Worm (Caenorhabditis elegans) whole organism, L4/young adult: ENCODE results near the gene CD4.11.

ENCODE experiments used
- W03F9.2 ChIP-seq: fragments of 150-350 bp; optimal IDR thresholded peaks from 2 replicates; lab custom pipeline; 2014; ENCODE audit warnings: missing biosample characterization, missing genetic modification characterization
- dao-5 ChIP-seq: sonication (generic microtip); optimal IDR thresholded peaks from 2 replicates; lab custom pipeline; 2016; ENCODE audit warnings: missing genotype, missing genetic modification characterization, moderate library complexity, missing compliant biosample characterization
- him-1 ChIP-seq: sonication (generic microtip); optimal IDR thresholded peaks from 2 replicates; lab custom pipeline; 2016; ENCODE audit warnings: missing genotype, missing genetic modification reagents, missing genetic modification characterization, missing compliant biosample characterization

The CD4.11 gene

ce11 chrV:5582308-5582707 is 2.6 kb upstream of the CD4.11 start:
- TF ChIP-seq him-1 (tag; lab: Kevin White, UChicago) (no peak), W03F9.2 (no peak), dao-5 (tag; lab: Kevin White, UChicago) (no peak)

- TF ChIP-seq W03F9.2 (no peak), him-1 (tag; lab: Kevin White, UChicago) (no peak), dao-5 (tag; lab: Kevin White, UChicago) (no peak)
These were observed 2.1 kb upstream of the CD4.11 start for ce11 chrV:5582860-5583259.

- peak; percentile 10 for TF ChIP-seq W03F9.2
- TF ChIP-seq dao-5 (tag; lab: Kevin White, UChicago): no peak
These were observed 598 bp upstream of the CD4.11 start, which contains the start of gene pas-6 for ce11 chrV:5584293-5584776. Gene pas-6 (minus strand): TSS chrV:5584343.

- no peak for TF ChIP-seq W03F9.2
- TF ChIP-seq dao-5 (tag; lab: Kevin White, UChicago): no peak
- TF ChIP-seq him-1 (tag; lab: Kevin White, UChicago): no peak
These were observed 2.1 kb downstream of the CD4.11 start for ce11 chrV:5587042-5587441.

- TF ChIP-seq W03F9.2 (no peak), him-1 (tag; lab: Kevin White, UChicago) (no peak), dao-5 (tag; lab: Kevin White, UChicago) (no peak)
These were observed 3.0 kb downstream of the CD4.11 start for ce11 chrV:5587955-5588354.

ce11 chrV:5591887-5592286 is 7.0 kb downstream of the CD4.11 start:
- TF ChIP-seq dao-5 (tag; lab: Kevin White, UChicago) (no peak), W03F9.2 (no peak), him-1 (tag; lab: Kevin White, UChicago) (no peak)

- TF ChIP-seq W03F9.2: peak; percentile 31
- no peak for TF ChIP-seq dao-5 (tag; lab: Kevin White, UChicago)
These were observed 7.4 kb downstream of the CD4.11 start, which contains the start of gene vps-37 for ce11 chrV:5592323-5592722. Gene vps-37 (plus strand): TSS chrV:5592700.

- no peak for TF ChIP-seq W03F9.2
- no peak for TF ChIP-seq dao-5 (tag; lab: Kevin White, UChicago)
- TF ChIP-seq him-1 (tag; lab: Kevin White, UChicago): no peak
These were observed 8.5 kb downstream of the CD4.11 start, which contains the start of gene mrpl-48 for ce11 chrV:5593406-5593805. Gene mrpl-48 (plus strand): TSS chrV:5593706.

- TF ChIP-seq W03F9.2 (no peak), him-1 (tag; lab: Kevin White, UChicago) (no peak), dao-5 (tag; lab: Kevin White, UChicago) (no peak)
These were observed 9.4 kb downstream of the CD4.11 start, which contains the start of gene crn-2 for ce11 chrV:5594315-5594714. Gene crn-2 (plus strand): TSS chrV:5594615.

- TF ChIP-seq dao-5 (tag; lab: Kevin White, UChicago): no peak
- TF ChIP-seq W03F9.2: peak; percentile 1
- no peak for TF ChIP-seq him-1 (tag; lab: Kevin White, UChicago)
These were observed 11.6 kb downstream of the CD4.11 start, which contains the start of gene zhit-1 for ce11 chrV:5596391-5597030. Gene zhit-1 (minus strand): TSS chrV:5596551.

ce11 chrV:5601263-5601662 is 16.3 kb downstream of the CD4.11 start, which contains the start of gene CD4.8:
Gene CD4.8 (minus strand): TSS chrV:5601363.
- no peak for TF ChIP-seq W03F9.2
- TF ChIP-seq him-1 (tag; lab: Kevin White, UChicago): no peak
- TF ChIP-seq dao-5 (tag; lab: Kevin White, UChicago): no peak

- TF ChIP-seq dao-5 (tag; lab: Kevin White, UChicago) (no peak), W03F9.2 (no peak), him-1 (tag; lab: Kevin White, UChicago) (no peak)
These were observed 21.3 kb downstream of the CD4.11 start, which contains the start of gene CD4.1 for ce11 chrV:5606255-5606654. Gene CD4.1 (plus strand): TSS chrV:5606555.

- no peak for TF ChIP-seq W03F9.2
- TF ChIP-seq dao-5 (tag; lab: Kevin White, UChicago): no peak
- TF ChIP-seq him-1 (tag; lab: Kevin White, UChicago): no peak
These were observed 25.3 kb downstream of the CD4.11 start for ce11 chrV:5610186-5610585.

- no peak for TF ChIP-seq W03F9.2
- no peak for TF ChIP-seq dao-5 (tag; lab: Kevin White, UChicago)
- no peak for TF ChIP-seq him-1 (tag; lab: Kevin White, UChicago)
These were observed 28.2 kb downstream of the CD4.11 start, which contains the start of gene lrpc-1 for ce11 chrV:5613109-5613508. Gene lrpc-1 (minus strand): TSS chrV:5613209.
